Worm (Caenorhabditis elegans): Measurements from ENCODE around the gene dpf-1.

Gene dpf-1

DNA sequence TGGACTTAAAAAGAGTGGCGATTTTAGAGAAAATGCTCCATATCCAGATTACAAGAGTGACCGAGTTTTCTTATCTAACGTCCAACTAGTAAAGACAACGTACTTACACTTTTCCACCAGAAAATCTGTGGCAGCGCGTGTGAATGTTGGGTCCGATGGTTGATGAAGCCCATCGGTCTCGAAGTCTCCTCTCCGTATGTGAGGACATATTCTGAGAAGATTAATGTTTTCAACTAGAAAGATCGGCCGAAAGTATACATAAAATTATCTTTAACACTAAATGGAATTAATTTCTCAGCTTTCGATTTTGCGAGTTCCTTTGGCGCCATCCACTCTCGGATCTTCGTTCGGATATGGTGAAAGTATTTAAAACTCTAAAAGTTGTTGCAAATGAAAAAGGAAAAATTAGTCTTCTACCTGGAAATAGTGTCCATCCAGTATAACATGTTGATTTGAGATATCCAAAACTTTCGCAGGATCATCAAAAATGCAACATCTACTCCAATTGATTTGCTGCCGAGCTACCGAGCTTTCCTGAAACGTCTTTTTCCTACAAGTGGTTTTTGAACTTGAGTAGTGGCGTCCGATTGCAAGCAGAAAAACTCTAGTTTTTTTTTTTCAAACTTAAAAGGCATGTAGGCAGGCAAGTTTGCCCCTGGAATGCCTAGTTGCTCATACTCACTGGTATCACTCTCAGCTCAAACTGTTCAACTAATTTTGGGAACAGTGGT, 39.6 kb upstream of the dpf-1 start:
- TF ChIP-seq flh-1 (GFP tag; optimal IDR thresholded peaks at IDR 0.05) (no peak), lin-32 (GFP tag; optimal IDR thresholded peaks at IDR 0.05) (no peak), nhr-28 (tag; optimal IDR thresholded peaks at IDR 0.05) (no peak), ces-1 (GFP tag; optimal IDR thresholded peaks at IDR 0.05) (no peak), blmp-1 (tag; optimal IDR thresholded peaks at IDR 0.05) (no peak), ceh-43 (GFP tag; optimal IDR thresholded peaks at IDR 0.05) (no peak)

DNA sequence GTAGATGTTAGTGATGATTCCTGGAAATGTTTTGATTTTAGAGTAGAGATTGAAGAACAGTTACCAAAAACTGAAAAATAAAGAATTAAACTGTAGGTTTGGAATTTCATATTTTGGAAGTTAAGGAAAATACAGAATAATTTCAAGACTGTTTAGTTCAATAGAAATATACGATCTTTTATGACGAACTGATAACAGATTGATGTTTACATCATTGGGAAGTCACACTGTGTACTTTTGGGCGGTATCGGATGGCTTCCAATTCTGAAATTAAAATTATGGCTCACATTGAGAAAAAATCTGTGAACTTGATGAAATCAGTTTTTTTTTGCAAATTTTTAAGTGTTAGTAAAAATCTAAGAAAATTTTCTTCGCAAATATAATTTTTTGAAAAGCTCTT, 38.7 kb upstream of the dpf-1 start, which contains the start of gene T26H5.8:
TSS of gene T26H5.8 (minus strand) at position 270 of the 400 bp plus-strand sequence.
- TF ChIP-seq unc-120 (tag; optimal IDR thresholded peaks at IDR 0.05; ENCODE audit: poor library complexity, severe bottlenecking) = no peak
- TF ChIP-seq bed-3 (GFP tag; optimal IDR thresholded peaks at IDR 0.05) = no peak
- TF ChIP-seq snpc-4 (tag; optimal IDR thresholded peaks at IDR 0.05) = no peak
- TF ChIP-seq nhr-28 (tag; optimal IDR thresholded peaks at IDR 0.05) = no peak
- TF ChIP-seq ceh-83 (GFP tag; optimal IDR thresholded peaks at IDR 0.05) = no peak

DNA sequence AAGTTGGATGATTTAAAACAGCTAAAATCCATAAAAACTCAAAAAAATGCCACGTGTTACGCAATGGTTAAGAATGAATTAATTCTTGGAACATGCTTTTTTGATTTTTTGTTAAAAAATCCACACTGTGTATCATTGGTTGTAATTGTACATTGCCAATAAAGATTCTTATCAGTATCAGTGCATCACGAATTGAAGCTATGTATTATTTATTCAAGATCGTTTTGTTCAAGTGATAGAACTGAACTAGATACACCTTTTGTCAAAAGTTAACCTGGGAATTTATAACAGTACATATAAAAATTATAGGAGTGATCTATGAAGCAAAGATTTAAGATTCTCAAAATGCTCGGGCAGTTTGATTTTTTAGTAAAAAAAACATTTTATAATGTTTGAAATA, 36.5 kb upstream of the dpf-1 start:
- TF ChIP-seq nhr-76 (tag; optimal IDR thresholded peaks at IDR 0.05) = no peak
- no peak for TF ChIP-seq ham-2 (GFP tag; optimal IDR thresholded peaks at IDR 0.05)
- TF ChIP-seq M03D4.4 (tag; optimal IDR thresholded peaks at IDR 0.05) = no peak
- TF ChIP-seq unc-39 (tag; optimal IDR thresholded peaks at IDR 0.05) = no peak
- TF ChIP-seq zip-8 (tag; optimal IDR thresholded peaks at IDR 0.05) = no peak
- TF ChIP-seq ceh-43 (GFP tag; optimal IDR thresholded peaks at IDR 0.05) = no peak
- no peak for TF ChIP-seq unc-62 (GFP tag; optimal IDR thresholded peaks at IDR 0.05)
- no peak for TF ChIP-seq lsy-2 (tag; optimal IDR thresholded peaks at IDR 0.05)
- no peak for TF ChIP-seq blmp-1 (tag; optimal IDR thresholded peaks at IDR 0.05)
- no peak for TF ChIP-seq nhr-2 (tag; optimal IDR thresholded peaks at IDR 0.05)

DNA sequence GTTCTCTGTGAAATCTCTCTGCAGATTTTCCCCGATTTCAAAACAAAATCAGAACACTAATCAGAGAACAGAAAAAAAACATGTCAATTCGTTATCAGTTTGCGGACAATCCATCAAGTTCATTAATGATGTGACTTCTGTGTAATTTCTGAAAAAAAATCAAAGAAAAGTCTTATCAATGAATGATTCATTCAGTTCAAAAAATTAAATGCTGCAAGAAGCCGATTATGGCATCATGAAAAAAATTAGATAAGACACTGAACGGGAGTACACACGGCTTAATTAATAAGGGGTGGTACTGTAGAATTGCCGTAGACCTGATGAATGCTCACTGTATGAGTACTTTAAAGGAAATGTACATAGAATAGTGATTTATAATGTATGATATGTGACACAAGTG, 35.0 kb upstream of the dpf-1 start:
- no peak for TF ChIP-seq mab-5 (tag; optimal IDR thresholded peaks at IDR 0.05)
- TF ChIP-seq ceh-39 (tag; optimal IDR thresholded peaks at IDR 0.05) = no peak
- no peak for TF ChIP-seq unc-62 (GFP tag; optimal IDR thresholded peaks at IDR 0.05)
- no peak for TF ChIP-seq tbx-8 (GFP tag; optimal IDR thresholded peaks at IDR 0.05)
- no peak for TF ChIP-seq zip-8 (tag; optimal IDR thresholded peaks at IDR 0.05)
- TF ChIP-seq ceh-83 (GFP tag; optimal IDR thresholded peaks at IDR 0.05) = no peak
- no peak for TF ChIP-seq pha-4 (tag; optimal IDR thresholded peaks at IDR 0.05)
- TF ChIP-seq ces-1 (GFP tag; optimal IDR thresholded peaks at IDR 0.05) = no peak
- TF ChIP-seq mls-2 (tag; optimal IDR thresholded peaks at IDR 0.05) = no peak
- TF ChIP-seq elt-1 (tag; optimal IDR thresholded peaks at IDR 0.05; ENCODE audit: borderline replicate concordance, insufficient read depth) = no peak
- no peak for TF ChIP-seq nhr-237 (tag; optimal IDR thresholded peaks at IDR 0.05)

DNA sequence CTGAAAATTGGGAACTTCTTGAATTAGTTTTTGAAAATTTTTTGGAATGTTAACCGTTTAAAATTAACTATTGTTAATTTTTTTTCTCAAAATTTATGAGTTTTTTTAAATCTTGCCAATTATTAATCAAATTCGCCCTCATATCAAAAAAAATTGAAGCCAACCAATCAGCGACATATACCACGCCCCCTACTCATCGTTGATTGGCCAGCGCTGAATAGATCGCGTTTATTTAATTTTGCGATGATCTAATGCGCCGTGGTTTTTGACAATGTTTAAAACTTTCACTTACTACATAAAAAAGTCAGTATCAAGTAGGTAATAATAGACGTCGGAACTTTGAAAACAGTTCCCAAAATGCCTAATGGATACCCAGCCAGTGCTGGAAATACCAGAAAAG, 28.7 kb upstream of the dpf-1 start:
- TF ChIP-seq sptf-1 (tag; optimal IDR thresholded peaks at IDR 0.05) (no peak), pha-4 (tag; optimal IDR thresholded peaks at IDR 0.05) (no peak), hlh-1 (tag; optimal IDR thresholded peaks at IDR 0.05) (no peak), unc-39 (tag; optimal IDR thresholded peaks at IDR 0.05) (no peak), nhr-28 (tag; optimal IDR thresholded peaks at IDR 0.05) (no peak), snpc-4 (tag; optimal IDR thresholded peaks at IDR 0.05) (no peak), nhr-237 (tag; optimal IDR thresholded peaks at IDR 0.05) (no peak), ceh-39 (tag; optimal IDR thresholded peaks at IDR 0.05) (no peak), zip-8 (tag; optimal IDR thresholded peaks at IDR 0.05) (no peak), mep-1 (tag; optimal IDR thresholded peaks at IDR 0.05) (no peak), ces-1 (GFP tag; optimal IDR thresholded peaks at IDR 0.05) (no peak), lin-13 (tag; optimal IDR thresholded peaks at IDR 0.05) (no peak), cnd-1 (tag; optimal IDR thresholded peaks at IDR 0.05) (no peak), mab-5 (tag; optimal IDR thresholded peaks at IDR 0.05) (no peak), ztf-11 (tag; optimal IDR thresholded peaks at IDR 0.05) (no peak)
